Fruit fly (Drosophila melanogaster) whole organism, embryonic: ENCODE measurements around the gene RpLP1.

ENCODE experiments used
- Bgb ChIP-seq: fragments of 200-800 bp; sonication (Bioruptor generic); IDR thresholded peaks from 2 replicates; pipeline ENCODE4 v1.3.6; 2022; ENCODE audit warnings: missing biosample characterization, missing genetic modification characterization; ENCODE audit not compliant: partially characterized antibody
- CG10366 ChIP-seq: fragments of 200-800 bp; sonication (Bioruptor generic); IDR thresholded peaks from 2 replicates; pipeline ENCODE4 v1.3.6; 2022; ENCODE audit warnings: missing biosample characterization, missing genetic modification characterization
- CG10959 ChIP-seq: fragments of 200-800 bp; sonication (Bioruptor generic); IDR thresholded peaks from 2 replicates; pipeline ENCODE4 v1.3.6; 2022; ENCODE audit warnings: missing biosample characterization, missing genetic modification characterization
- CG11456 ChIP-seq: fragments of 200-800 bp; sonication (Bioruptor generic); IDR thresholded peaks from 3 replicates; pipeline ENCODE4 v1.3.6; 2022; ENCODE audit warnings: missing biosample characterization, missing genetic modification characterization
- CG12236 ChIP-seq: fragments of 200-800 bp; sonication (Bioruptor generic); optimal IDR thresholded peaks from 2 replicates; lab custom pipeline; 2016; ENCODE audit warnings: missing biosample characterization, missing genetic modification characterization
- CG14667 ChIP-seq: fragments of 200-800 bp; sonication (Bioruptor generic); IDR thresholded peaks from 2 replicates; pipeline ENCODE4 v1.3.6; 2022; ENCODE audit warnings: missing biosample characterization, missing genetic modification characterization
- CG15269 ChIP-seq: fragments of 200-800 bp; sonication (Bioruptor generic); optimal IDR thresholded peaks from 2 replicates; lab custom pipeline; 2018; ENCODE audit warnings: missing biosample characterization, mild to moderate bottlenecking, missing genetic modification characterization, moderate library complexity
- CG15601 ChIP-seq: fragments of 200-800 bp; sonication (Bioruptor generic); optimal IDR thresholded peaks from 3 replicates; lab custom pipeline; 2019; ENCODE audit warnings: missing biosample characterization, mild to moderate bottlenecking, missing genetic modification characterization, moderate library complexity
- CG17385 ChIP-seq: fragments of 200-800 bp; sonication (Bioruptor generic); optimal IDR thresholded peaks from 3 replicates; lab custom pipeline; 2018; ENCODE audit warnings: missing biosample characterization, mild to moderate bottlenecking, missing genetic modification characterization
- CG17829 ChIP-seq: fragments of 200-800 bp; optimal IDR thresholded peaks from 2 replicates; lab custom pipeline; 2019; ENCODE audit warnings: missing biosample characterization, mild to moderate bottlenecking, missing genetic modification characterization, moderate library complexity
- CG2202 ChIP-seq: fragments of 200-800 bp; sonication (Bioruptor generic); optimal IDR thresholded peaks from 2 replicates; lab custom pipeline; 2018; ENCODE audit warnings: missing biosample characterization, mild to moderate bottlenecking, missing genetic modification characterization
- CG3847 ChIP-seq: fragments of 200-800 bp; sonication (Bioruptor generic); IDR thresholded peaks from 2 replicates; pipeline ENCODE4 v1.3.6; 2022; ENCODE audit warnings: missing biosample characterization, missing genetic modification characterization
- CG3995 ChIP-seq: fragments of 200-800 bp; sonication (Bioruptor generic); optimal IDR thresholded peaks from 3 replicates; lab custom pipeline; 2016; ENCODE audit warnings: missing biosample characterization, missing genetic modification characterization
- CG4820 ChIP-seq: fragments of 200-800 bp; sonication (Bioruptor generic); optimal IDR thresholded peaks from 3 replicates; lab custom pipeline; 2016; ENCODE audit warnings: missing biosample characterization, missing genetic modification characterization
- CG5180 ChIP-seq: fragments of 200-800 bp; sonication (Bioruptor generic); optimal IDR thresholded peaks from 3 replicates; lab custom pipeline; 2017; ENCODE audit warnings: missing biosample characterization, missing genetic modification characterization, mild to moderate bottlenecking, moderate library complexity, missing genetic modification reagents
- CG7357 ChIP-seq: fragments of 200-800 bp; sonication (Bioruptor generic); IDR thresholded peaks from 3 replicates; pipeline ENCODE4 v1.3.6; 2022; ENCODE audit warnings: missing biosample characterization, missing genetic modification characterization
- CG8290 ChIP-seq, 3 experiments: fragments of 200-800 bp; sonication (Bioruptor generic); optimal IDR thresholded peaks; 2 replicates each; lab custom pipeline; 2016 to 2019; ENCODE audit warnings: missing biosample characterization in 3 of 3, missing genetic modification characterization in 3 of 3, mild to moderate bottlenecking in 2 of 3, moderate library complexity in 1 of 3
- CG8765 ChIP-seq: fragments of 200-800 bp; sonication (Bioruptor generic); IDR thresholded peaks from 2 replicates; pipeline ENCODE4 v1.3.6; 2022; ENCODE audit warnings: missing biosample characterization, missing genetic modification characterization
- Camta ChIP-seq: fragments of 200-800 bp; sonication (Bioruptor generic); optimal IDR thresholded peaks from 2 replicates; lab custom pipeline; 2016; ENCODE audit warnings: missing biosample characterization, missing genetic modification characterization
- Dad ChIP-seq: fragments of 200-800 bp; sonication (Bioruptor generic); optimal IDR thresholded peaks from 3 replicates; lab custom pipeline; 2016; ENCODE audit warnings: missing biosample characterization, missing genetic modification characterization
- Dip3 ChIP-seq: fragments of 200-800 bp; sonication (Bioruptor generic); optimal IDR thresholded peaks from 3 replicates; lab custom pipeline; 2016; ENCODE audit warnings: missing biosample characterization, missing genetic modification characterization
- HmgD ChIP-seq: fragments of 200-800 bp; sonication (Bioruptor generic); optimal IDR thresholded peaks from 3 replicates; lab custom pipeline; 2016; ENCODE audit warnings: missing biosample characterization, missing genetic modification characterization
- Hmx ChIP-seq: fragments of 200-800 bp; sonication (Bioruptor generic); optimal IDR thresholded peaks from 2 replicates; lab custom pipeline; 2016; ENCODE audit warnings: missing biosample characterization, missing genetic modification characterization
- Hr78 ChIP-seq, 2 experiments: fragments of 200-800 bp in 1 of 2; fragments of >200 bp in 1 of 2; sonication (Bioruptor generic) in 1 of 2; optimal IDR thresholded peaks; 2 replicates each; lab custom pipeline; 2017 to 2019; ENCODE audit warnings: missing biosample characterization in 2 of 2, missing genetic modification characterization in 2 of 2, mild to moderate bottlenecking in 1 of 2, moderate library complexity in 1 of 2
- NC2α ChIP-seq: fragments of 200-800 bp; sonication (Bioruptor generic); optimal IDR thresholded peaks from 2 replicates; lab custom pipeline; 2016; ENCODE audit warnings: missing biosample characterization, missing genetic modification characterization
- Nf-YC ChIP-seq: fragments of 200-800 bp; optimal IDR thresholded peaks from 3 replicates; lab custom pipeline; 2019; ENCODE audit warnings: missing biosample characterization, mild to moderate bottlenecking, missing genetic modification characterization, moderate library complexity
- Optix ChIP-seq: fragments of 200-800 bp; sonication (Bioruptor generic); IDR thresholded peaks from 3 replicates; pipeline ENCODE4 v1.3.6; 2022; ENCODE audit warnings: missing biosample characterization, missing genetic modification characterization
- Pdp1 ChIP-seq, 2 experiments: fragments of 200-800 bp; sonication (Bioruptor generic); optimal IDR thresholded peaks; 3 replicates each; lab custom pipeline; 2016; ENCODE audit warnings: missing biosample characterization in 2 of 2, missing genetic modification characterization in 2 of 2, mild to moderate bottlenecking in 1 of 2, moderate library complexity in 1 of 2
- Rfx ChIP-seq: fragments of 200-800 bp; sonication (Bioruptor generic); IDR thresholded peaks from 2 replicates; pipeline ENCODE4 v1.3.6; 2022; ENCODE audit warnings: missing biosample characterization, missing genetic modification characterization
- bab2 ChIP-seq: fragments of 200-800 bp; sonication (Bioruptor generic); optimal IDR thresholded peaks from 2 replicates; lab custom pipeline; 2016; ENCODE audit warnings: missing biosample characterization, missing genetic modification characterization
- cad ChIP-seq: fragments of >200 bp; optimal IDR thresholded peaks from 2 replicates; lab custom pipeline; 2017; ENCODE audit warnings: missing biosample characterization, missing genetic modification characterization
- chn ChIP-seq: fragments of 200-800 bp; sonication (Bioruptor generic); optimal IDR thresholded peaks from 2 replicates; lab custom pipeline; 2016; ENCODE audit warnings: missing biosample characterization, missing genetic modification characterization
- dan ChIP-seq: fragments of 200-800 bp; sonication (Bioruptor generic); IDR thresholded peaks from 2 replicates; pipeline ENCODE4 v1.3.6; 2022; ENCODE audit warnings: missing biosample characterization, missing genetic modification characterization
- dysf ChIP-seq: fragments of 200-800 bp; sonication (Bioruptor generic); IDR thresholded peaks from 3 replicates; pipeline ENCODE4 v1.3.6; 2022; ENCODE audit warnings: missing biosample characterization, missing genetic modification characterization
- esg ChIP-seq: fragments of 200-800 bp; sonication (Bioruptor generic); conservative IDR thresholded peaks from 2 replicates; pipeline ENCODE4 v1.3.6; 2022; ENCODE audit warnings: missing biosample characterization, missing genetic modification characterization
- eve ChIP-seq, 2 experiments: fragments of >200 bp; optimal IDR thresholded peaks; 2 replicates each; lab custom pipeline; 2017; ENCODE audit warnings: missing biosample characterization in 2 of 2, missing genetic modification characterization in 2 of 2
- fd64A ChIP-seq: fragments of 200-800 bp; sonication (Bioruptor generic); optimal IDR thresholded peaks from 3 replicates; lab custom pipeline; 2018; ENCODE audit warnings: missing biosample characterization, mild to moderate bottlenecking, missing genetic modification characterization
- gfzf ChIP-seq: fragments of 200-800 bp; sonication (Bioruptor generic); optimal IDR thresholded peaks from 2 replicates; lab custom pipeline; 2016; ENCODE audit warnings: missing biosample characterization, mild to moderate bottlenecking, missing genetic modification characterization, moderate library complexity
- gt ChIP-seq: fragments of 200-800 bp; sonication (Bioruptor generic); IDR thresholded peaks from 2 replicates; pipeline ENCODE4 v1.3.6; 2022; ENCODE audit warnings: missing biosample characterization, missing genetic modification characterization
- kah ChIP-seq: fragments of 200-800 bp; sonication (Bioruptor generic); optimal IDR thresholded peaks from 2 replicates; lab custom pipeline; 2018; ENCODE audit warnings: missing biosample characterization, mild to moderate bottlenecking, missing genetic modification characterization
- klu ChIP-seq: fragments of 200-800 bp; sonication (Bioruptor generic); IDR thresholded peaks from 2 replicates; pipeline ENCODE4 v1.3.6; 2022; ENCODE audit warnings: missing biosample characterization, missing genetic modification characterization
- nau ChIP-seq: fragments of 200-800 bp; sonication (Bioruptor generic); optimal IDR thresholded peaks from 3 replicates; lab custom pipeline; 2017; ENCODE audit warnings: missing biosample characterization, mild to moderate bottlenecking, missing genetic modification characterization, missing genetic modification reagents
- nerfin-1 ChIP-seq: fragments of 200-800 bp; sonication (Bioruptor generic); optimal IDR thresholded peaks from 3 replicates; lab custom pipeline; 2019; ENCODE audit warnings: missing biosample characterization, mild to moderate bottlenecking, missing genetic modification characterization, moderate library complexity
- pita ChIP-seq: fragments of 200-800 bp; sonication (Bioruptor generic); optimal IDR thresholded peaks from 2 replicates; lab custom pipeline; 2017; ENCODE audit warnings: missing biosample characterization, mild to moderate bottlenecking, missing genetic modification characterization
- rib ChIP-seq: fragments of 200-800 bp; sonication (Bioruptor generic); IDR thresholded peaks from 2 replicates; pipeline ENCODE4 v1.3.6; 2022; ENCODE audit warnings: missing biosample characterization, missing genetic modification characterization
- row ChIP-seq: fragments of 200-800 bp; sonication (Bioruptor generic); IDR thresholded peaks from 3 replicates; pipeline ENCODE4 v1.3.6; 2022; ENCODE audit warnings: missing biosample characterization, missing genetic modification characterization
- schlank ChIP-seq: fragments of 200-800 bp; sonication (Bioruptor generic); optimal IDR thresholded peaks from 2 replicates; lab custom pipeline; 2018; ENCODE audit warnings: missing biosample characterization, mild to moderate bottlenecking, missing genetic modification characterization
- so ChIP-seq: fragments of 200-800 bp; sonication (Bioruptor generic); IDR thresholded peaks from 3 replicates; pipeline ENCODE4 v1.3.6; 2022; ENCODE audit warnings: missing biosample characterization, missing genetic modification characterization
- stwl ChIP-seq: fragments of 200-800 bp; sonication (Bioruptor generic); optimal IDR thresholded peaks from 3 replicates; lab custom pipeline; 2018; ENCODE audit warnings: missing biosample characterization, mild to moderate bottlenecking, missing genetic modification characterization, moderate library complexity
- zfh1 ChIP-seq: fragments of 200-800 bp; sonication (Bioruptor generic); IDR thresholded peaks from 3 replicates; pipeline ENCODE4 v1.3.6; 2022; ENCODE audit warnings: missing biosample characterization, missing genetic modification characterization

Gene RpLP1

dm6 chr2L:419620-420184 lies at the start of gene RpLP1, which contains the start of gene CG13690 (continued):
- no peak for TF ChIP-seq esg
- TF ChIP-seq schlank: peak; percentile 65
- TF ChIP-seq CG10366 (GFP tag; lab: Robert Waterston, UW): no peak
- peak; percentile 72 for TF ChIP-seq nerfin-1 (tag; lab: Kevin White, UChicago)
- TF ChIP-seq nau (GFP tag; lab: Kevin White, UChicago): peak; percentile 87
- TF ChIP-seq Camta (GFP tag; lab: Kevin White, UChicago): peak; percentile 68
- TF ChIP-seq CG5180: peak; percentile 48
- TF ChIP-seq stwl (tag; lab: Kevin White, UChicago): peak; percentile 76
- TF ChIP-seq CG7357 (GFP tag; lab: Robert Waterston, UW): no peak
- TF ChIP-seq dysf (GFP tag; lab: Robert Waterston, UW): peak; percentile 59; the same call in 2 of the 3 replicates
- TF ChIP-seq HmgD (GFP tag; lab: Kevin White, UChicago): peak; percentile 51
- TF ChIP-seq Bgb (GFP tag; lab: Robert Waterston, UW): peak; percentile 25; the same call in 1 of the 2 replicates
- no peak for TF ChIP-seq gt (GFP tag; lab: Robert Waterston, UW)
- TF ChIP-seq NC2α: no peak
- TF ChIP-seq Pdp1 (GFP tag; optimal IDR thresholded peaks at IDR 0.05; lab: Kevin White, UChicago): peak; percentile 39 to 76
- TF ChIP-seq CG17829: peak; percentile 78
- TF ChIP-seq CG15269 (tag; lab: Kevin White, UChicago): peak; percentile 72
- TF ChIP-seq kah (GFP tag; lab: Kevin White, UChicago): peak; percentile 76
- peak; percentile 77 for TF ChIP-seq CG2202
- TF ChIP-seq CG12236 (GFP tag; lab: Kevin White, UChicago): peak; percentile 61
- TF ChIP-seq CG15601 (tag; lab: Kevin White, UChicago): peak; percentile 86
- TF ChIP-seq CG3995 (GFP tag; lab: Kevin White, UChicago): peak; percentile 44
- TF ChIP-seq eve (GFP tag; optimal IDR thresholded peaks at IDR 0.05; lab: Kevin White, UChicago): no peak
- TF ChIP-seq rib (GFP tag; lab: Robert Waterston, UW): no peak; the same call in 1 of the 2 replicates
- peak; percentile 55 for TF ChIP-seq chn (GFP tag; lab: Kevin White, UChicago)
- no peak for TF ChIP-seq so
- TF ChIP-seq Dad: peak; percentile 58
- peak; percentile 24; the same call in 1 of the 3 replicates for TF ChIP-seq Optix (GFP tag; lab: Robert Waterston, UW)
- TF ChIP-seq fd64A (GFP tag; lab: Kevin White, UChicago): peak; percentile 70
- TF ChIP-seq CG3847 (GFP tag; lab: Robert Waterston, UW): peak; percentile 49
- TF ChIP-seq row (GFP tag; lab: Robert Waterston, UW): peak; percentile 45; the same call in 2 of the 3 replicates
- no peak for TF ChIP-seq pita (GFP tag; lab: Kevin White, UChicago)
- TF ChIP-seq cad: no peak
- no peak for TF ChIP-seq CG10959
- TF ChIP-seq CG8290 (GFP tag; optimal IDR thresholded peaks at IDR 0.05; lab: Kevin White, UChicago): peak; percentile 56
- peak; percentile 41 to 85 for TF ChIP-seq CG8290 (tag; optimal IDR thresholded peaks at IDR 0.05; lab: Kevin White, UChicago)
- TF ChIP-seq gfzf (GFP tag; lab: Kevin White, UChicago): peak; percentile 97
- TF ChIP-seq CG4820 (GFP tag; lab: Kevin White, UChicago): peak; percentile 33
- TF ChIP-seq Hmx (GFP tag; lab: Kevin White, UChicago): no peak
- peak; percentile 76; the same call in 2 of the 3 replicates for TF ChIP-seq CG11456 (GFP tag; lab: Robert Waterston, UW)
- peak; percentile 61 for TF ChIP-seq Rfx (GFP tag; lab: Robert Waterston, UW)
- TF ChIP-seq klu (GFP tag; lab: Robert Waterston, UW): no peak
- no peak for TF ChIP-seq CG8765 (GFP tag; lab: Robert Waterston, UW)
- peak; percentile 25 for TF ChIP-seq bab2
- peak; percentile 71 for TF ChIP-seq Nf-YC (tag; lab: Kevin White, UChicago)
- TF ChIP-seq zfh1 (GFP tag; lab: Robert Waterston, UW): peak; percentile 76
- TF ChIP-seq Dip3 (GFP tag; lab: Kevin White, UChicago): peak; percentile 56
- no peak for TF ChIP-seq dan (GFP tag; lab: Robert Waterston, UW)
- TF ChIP-seq Hr78 (GFP tag; optimal IDR thresholded peaks at IDR 0.05; lab: Kevin White, UChicago): peak in 1 of 2 experiments; percentile 28
- TF ChIP-seq CG14667 (GFP tag; lab: Robert Waterston, UW): no peak
- peak; percentile 84 for TF ChIP-seq CG17385 (GFP tag; lab: Kevin White, UChicago)
